Worm (Caenorhabditis elegans): ENCODE measurements around the gene T28A11.25.

Gene T28A11.25

ce11 chrV:3297764-3298163 lies 16.1 kb downstream of the T28A11.25 start, which contains the start of gene srx-122:
Gene srx-122 (minus strand): TSS chrV:3297864.
- TF ChIP-seq lin-13 (GFP tag; optimal IDR thresholded peaks at IDR 0.05) (no peak), tag-97 (GFP tag; IDR thresholded peaks at IDR 0.05) (no peak), mep-1 (tag; optimal IDR thresholded peaks at IDR 0.05) (no peak), T26A8.4 (GFP tag; IDR thresholded peaks at IDR 0.05) (no peak), Y5F2A.4 (GFP tag; optimal IDR thresholded peaks at IDR 0.05) (no peak), nhr-111 (GFP tag; optimal IDR thresholded peaks at IDR 0.05) (no peak), nhr-48 (tag; optimal IDR thresholded peaks at IDR 0.05) (no peak), pha-4 (GFP tag; IDR thresholded peaks at IDR 0.05) (no peak), pha-4 (tag; optimal IDR thresholded peaks at IDR 0.05) (no peak), unc-130 (GFP tag; optimal IDR thresholded peaks at IDR 0.05) (no peak), mxl-2 (GFP tag; conservative IDR thresholded peaks at IDR 0.05) (no peak), gei-8 (GFP tag; optimal IDR thresholded peaks at IDR 0.05) (no peak), daf-12 (tag; optimal IDR thresholded peaks at IDR 0.05) (no peak), hif-1 (tag; optimal IDR thresholded peaks at IDR 0.05) (no peak), mes-2 (tag; optimal IDR thresholded peaks at IDR 0.05; ENCODE audit: poor library complexity, severe bottlenecking) (no peak), ces-1 (GFP tag; optimal IDR thresholded peaks at IDR 0.05) (no peak), mdl-1 (tag; optimal IDR thresholded peaks at IDR 0.05) (no peak), nhr-41 (GFP tag; IDR thresholded peaks at IDR 0.05) (no peak), ztf-7 (tag; optimal IDR thresholded peaks at IDR 0.05) (no peak), dmd-9 (GFP tag; IDR thresholded peaks at IDR 0.05) (no peak), nhr-237 (tag; optimal IDR thresholded peaks at IDR 0.05) (no peak)

ce11 chrV:3299437-3299836 lies 17.8 kb downstream of the T28A11.25 start:
- TF ChIP-seq nhr-25 (tag; optimal IDR thresholded peaks at IDR 0.05; ENCODE audit: borderline replicate concordance, insufficient read depth) (no peak), madf-5 (GFP tag; IDR thresholded peaks at IDR 0.05) (peak in 1 of 2 experiments; percentile 70; a peak in 1 of 4 replicates)

ce11 chrV:3301898-3302297 lies 20.3 kb downstream of the T28A11.25 start, which contains the start of gene srbc-1:
Gene srbc-1 (minus strand): TSS chrV:3301998.
- TF ChIP-seq dmd-6 (GFP tag; IDR thresholded peaks at IDR 0.05) (no peak), aha-1 (tag) (peak; percentile 2), nhr-41 (GFP tag; IDR thresholded peaks at IDR 0.05) (no peak), lim-7 (GFP tag; IDR thresholded peaks at IDR 0.05) (no peak), Y105C5A.15 (GFP tag; IDR thresholded peaks at IDR 0.05) (no peak)

- TF ChIP-seq zfp-2 (tag; optimal IDR thresholded peaks at IDR 0.05) (no peak), unc-62 (GFP tag; optimal IDR thresholded peaks at IDR 0.05 in 1 of 2) (peak in 1 of 2 experiments; percentile 67), unc-62 (tag; optimal IDR thresholded peaks at IDR 0.05) (no peak), unc-39 (tag; optimal IDR thresholded peaks at IDR 0.05) (no peak)
These were observed 26.5 kb downstream of the T28A11.25 start, which contains the start of gene srbc-3 for ce11 chrV:3308169-3308568. Gene srbc-3 (plus strand): TSS chrV:3308469.

ce11 chrV:3312067-3312666 lies 30.5 kb downstream of the T28A11.25 start, which contains the start of gene arrd-18:
Gene arrd-18 (minus strand): TSS chrV:3312117.
- TF ChIP-seq ces-1 (GFP tag; optimal IDR thresholded peaks at IDR 0.05) (no peak), nhr-41 (GFP tag; IDR thresholded peaks at IDR 0.05) (no peak), hif-1 (tag; optimal IDR thresholded peaks at IDR 0.05) (no peak), ceh-28 (tag; optimal IDR thresholded peaks at IDR 0.05) (no peak), ceh-32 (tag; optimal IDR thresholded peaks at IDR 0.05; ENCODE audit: poor library complexity) (no peak), T26A8.4 (GFP tag; IDR thresholded peaks at IDR 0.05) (no peak), F26F4.8 (GFP tag; conservative IDR thresholded peaks at IDR 0.05) (no peak), D1046.2 (GFP tag; IDR thresholded peaks at IDR 0.05) (no peak), attf-4 (tag; optimal IDR thresholded peaks at IDR 0.05) (no peak), zip-11 (GFP tag; IDR thresholded peaks at IDR 0.05) (no peak), egl-27 (tag; optimal IDR thresholded peaks at IDR 0.05) (no peak), snpc-4 (tag; optimal IDR thresholded peaks at IDR 0.05) (no peak), aha-1 (tag) (peak; percentile 78), Y105C5A.15 (GFP tag; IDR thresholded peaks at IDR 0.05) (no peak), lin-38 (GFP tag; IDR thresholded peaks at IDR 0.05) (no peak), saeg-2 (GFP tag; IDR thresholded peaks at IDR 0.05) (no peak), tag-97 (GFP tag; IDR thresholded peaks at IDR 0.05) (no peak), daf-16 (GFP tag; optimal IDR thresholded peaks at IDR 0.05) (no peak), daf-16 (tag; optimal IDR thresholded peaks at IDR 0.05) (no peak), daf-19 (GFP tag; conservative IDR thresholded peaks at IDR 0.05) (no peak), unc-130 (GFP tag; optimal IDR thresholded peaks at IDR 0.05) (no peak), nhr-48 (tag; optimal IDR thresholded peaks at IDR 0.05) (peak; percentile 70)

All from whole organism, L4 larva.